Worm (Caenorhabditis elegans) whole organism, L3 larva: Measurements from ENCODE around the gene catp-8.

Experiments used
- R02D3.7 ChIP-seq: fragments of 150-350 bp; optimal IDR thresholded peaks from 2 replicates; lab custom pipeline; 2014; ENCODE audit warnings: missing biosample characterization, missing genetic modification characterization
- ZK546.5 ChIP-seq: sonication (generic microtip); optimal IDR thresholded peaks from 2 replicates; lab custom pipeline; 2017; ENCODE audit warnings: missing biosample characterization, missing genetic modification characterization
- aly-2 ChIP-seq: fragments of 150-350 bp; optimal IDR thresholded peaks from 2 replicates; lab custom pipeline; 2014; ENCODE audit warnings: missing biosample characterization, missing genetic modification characterization
- ama-1 ChIP-seq: fragments of 150-350 bp; optimal IDR thresholded peaks from 2 replicates; lab custom pipeline; 2018
- ceh-16 ChIP-seq: sonication (generic microtip); optimal IDR thresholded peaks from 2 replicates; lab custom pipeline; 2017; ENCODE audit warnings: missing biosample characterization, missing genetic modification characterization
- ceh-28 ChIP-seq: fragments of 150-350 bp; optimal IDR thresholded peaks from 2 replicates; lab custom pipeline; 2014; ENCODE audit warnings: missing biosample characterization, missing genetic modification reagents, missing genetic modification characterization
- ceh-82 ChIP-seq: fragments of 150-350 bp; optimal IDR thresholded peaks from 2 replicates; lab custom pipeline; 2014; ENCODE audit warnings: missing biosample characterization, missing genetic modification characterization
- ceh-9 ChIP-seq: sonication (generic microtip); optimal IDR thresholded peaks from 2 replicates; lab custom pipeline; 2018; ENCODE audit warnings: missing biosample characterization, missing genetic modification characterization
- daf-12 ChIP-seq: fragments of 150-350 bp; optimal IDR thresholded peaks from 2 replicates; lab custom pipeline; 2014; ENCODE audit warnings: missing biosample characterization, missing genetic modification reagents, missing genetic modification characterization
- egl-27 ChIP-seq: sonication (generic microtip); optimal IDR thresholded peaks from 4 replicates; lab custom pipeline; 2017; ENCODE audit warnings: missing biosample characterization, missing genetic modification reagents, missing genetic modification characterization
- egl-5 ChIP-seq: fragments of 150-350 bp; optimal IDR thresholded peaks from 2 replicates; lab custom pipeline; 2017; ENCODE audit warnings: missing biosample characterization, missing genetic modification reagents, missing genetic modification characterization, inconsistent platforms
- elt-2 ChIP-seq: sonication (generic microtip); optimal IDR thresholded peaks from 2 replicates; lab custom pipeline; 2016; ENCODE audit warnings: missing genetic modification reagents, mild to moderate bottlenecking, missing genetic modification characterization, missing compliant biosample characterization
- eor-1 ChIP-seq, 2 experiments: fragments of 150-350 bp; optimal IDR thresholded peaks; 2 replicates each; lab custom pipeline; 2014 to 2018; ENCODE audit warnings: missing biosample characterization in 2 of 2, missing genetic modification characterization in 2 of 2
- fkh-10 ChIP-seq: sonication (generic microtip); optimal IDR thresholded peaks from 2 replicates; lab custom pipeline; 2017; ENCODE audit warnings: missing biosample characterization, missing genetic modification reagents, missing genetic modification characterization
- fkh-2 ChIP-seq: fragments of 150-350 bp; optimal IDR thresholded peaks from 2 replicates; lab custom pipeline; 2014; ENCODE audit warnings: missing biosample characterization, missing genetic modification reagents, missing genetic modification characterization
- fos-1 ChIP-seq: fragments of 150-350 bp; optimal IDR thresholded peaks from 2 replicates; lab custom pipeline; 2014; ENCODE audit warnings: missing biosample characterization, missing genetic modification characterization
- hmg-11 ChIP-seq: sonication (generic microtip); optimal IDR thresholded peaks from 2 replicates; lab custom pipeline; 2016; ENCODE audit warnings: missing genetic modification characterization, missing compliant biosample characterization
- jun-1 ChIP-seq: fragments of 150-350 bp; optimal IDR thresholded peaks from 2 replicates; lab custom pipeline; 2014; ENCODE audit warnings: missing biosample characterization, missing genetic modification reagents, missing genetic modification characterization
- lin-15B ChIP-seq: fragments of 150-350 bp; optimal IDR thresholded peaks from 2 replicates; lab custom pipeline; 2014; ENCODE audit warnings: missing biosample characterization, missing genetic modification characterization
- lin-39 ChIP-seq: fragments of 150-350 bp; optimal IDR thresholded peaks from 2 replicates; lab custom pipeline; 2018; ENCODE audit warnings: missing biosample characterization, missing genetic modification reagents, missing genetic modification characterization
- lsy-12 ChIP-seq: sonication (generic microtip); optimal IDR thresholded peaks from 2 replicates; lab custom pipeline; 2016; ENCODE audit warnings: mild to moderate bottlenecking, missing genetic modification characterization, missing compliant biosample characterization
- mdl-1 ChIP-seq: fragments of 150-350 bp; optimal IDR thresholded peaks from 2 replicates; lab custom pipeline; 2014; ENCODE audit warnings: missing biosample characterization, missing genetic modification characterization
- mml-1 ChIP-seq: fragments of 150-350 bp; sonication (generic microtip); optimal IDR thresholded peaks from 3 replicates; lab custom pipeline; 2014; ENCODE audit warnings: missing biosample characterization, missing genetic modification characterization
- nfya-1 ChIP-seq: sonication (generic microtip); optimal IDR thresholded peaks from 2 replicates; lab custom pipeline; 2017; ENCODE audit warnings: missing genetic modification characterization, mild to moderate bottlenecking, missing compliant biosample characterization, antibody characterized with exemption, moderate library complexity; ENCODE audit not compliant: insufficient read depth
- nhr-11 ChIP-seq: fragments of 150-350 bp; optimal IDR thresholded peaks from 2 replicates; lab custom pipeline; 2014; ENCODE audit warnings: missing biosample characterization, missing genetic modification characterization
- nhr-12 ChIP-seq: fragments of 150-350 bp; optimal IDR thresholded peaks from 2 replicates; lab custom pipeline; 2014; ENCODE audit warnings: missing biosample characterization, missing genetic modification characterization
- nhr-23 ChIP-seq: fragments of 150-350 bp; optimal IDR thresholded peaks from 2 replicates; lab custom pipeline; 2014; ENCODE audit warnings: missing biosample characterization, missing genetic modification reagents, missing genetic modification characterization
- nhr-237 ChIP-seq: fragments of 150-350 bp; optimal IDR thresholded peaks from 2 replicates; lab custom pipeline; 2014; ENCODE audit warnings: missing biosample characterization, missing genetic modification characterization
- nhr-25 ChIP-seq: sonication (generic microtip); optimal IDR thresholded peaks from 2 replicates; lab custom pipeline; 2017; ENCODE audit warnings: missing biosample characterization, missing genetic modification characterization
- nhr-28 ChIP-seq: fragments of 150-350 bp; optimal IDR thresholded peaks from 2 replicates; lab custom pipeline; 2014; ENCODE audit warnings: missing biosample characterization, missing genetic modification characterization
- nhr-43 ChIP-seq: sonication (generic microtip); optimal IDR thresholded peaks from 2 replicates; lab custom pipeline; 2016; ENCODE audit warnings: mild to moderate bottlenecking, missing genetic modification characterization, missing compliant biosample characterization; ENCODE audit not compliant: poor library complexity, severe bottlenecking
- nhr-67 ChIP-seq: fragments of 150-350 bp; optimal IDR thresholded peaks from 2 replicates; lab custom pipeline; 2014; ENCODE audit warnings: missing biosample characterization, missing genetic modification characterization
- nhr-76 ChIP-seq: fragments of 150-350 bp; sonication (generic microtip); optimal IDR thresholded peaks from 5 replicates; lab custom pipeline; 2014; ENCODE audit warnings: missing biosample characterization, missing genetic modification characterization
- nhr-77 ChIP-seq: fragments of 150-350 bp; optimal IDR thresholded peaks from 2 replicates; lab custom pipeline; 2014; ENCODE audit warnings: missing biosample characterization, missing genetic modification characterization
- pha-4 ChIP-seq: fragments of 150-350 bp; optimal IDR thresholded peaks from 2 replicates; lab custom pipeline; 2014; ENCODE audit warnings: missing biosample characterization, missing genetic modification reagents, missing genetic modification characterization
- pqm-1 ChIP-seq: fragments of 150-350 bp; optimal IDR thresholded peaks from 2 replicates; lab custom pipeline; 2017; ENCODE audit warnings: missing biosample characterization, missing genetic modification characterization, inconsistent platforms
- sea-2 ChIP-seq: fragments of 150-350 bp; sonication (generic microtip); optimal IDR thresholded peaks from 4 replicates; lab custom pipeline; 2014; ENCODE audit warnings: missing biosample characterization, missing genetic modification reagents, missing genetic modification characterization
- skn-1 ChIP-seq: fragments of 150-350 bp; optimal IDR thresholded peaks from 2 replicates; lab custom pipeline; 2014; ENCODE audit warnings: missing biosample characterization, missing genetic modification characterization
- snpc-4 ChIP-seq: fragments of 150-350 bp; optimal IDR thresholded peaks from 2 replicates; lab custom pipeline; 2014; ENCODE audit warnings: missing biosample characterization, missing genetic modification characterization
- tbx-2 ChIP-seq: sonication (generic microtip); optimal IDR thresholded peaks from 2 replicates; lab custom pipeline; 2016; ENCODE audit warnings: mild to moderate bottlenecking, missing genetic modification characterization, missing compliant biosample characterization
- unc-39 ChIP-seq: sonication (generic microtip); optimal IDR thresholded peaks from 4 replicates; lab custom pipeline; 2017; ENCODE audit warnings: missing biosample characterization, missing genetic modification characterization
- unc-62 ChIP-seq: fragments of 150-350 bp; sonication (generic microtip); optimal IDR thresholded peaks from 4 replicates; lab custom pipeline; 2014; ENCODE audit warnings: missing biosample characterization, missing genetic modification reagents, missing genetic modification characterization
- zag-1 ChIP-seq: fragments of 150-350 bp; optimal IDR thresholded peaks from 2 replicates; lab custom pipeline; 2014; ENCODE audit warnings: missing biosample characterization, missing genetic modification characterization
- ztf-11 ChIP-seq: fragments of 150-350 bp; optimal IDR thresholded peaks from 2 replicates; lab custom pipeline; 2014; ENCODE audit warnings: missing biosample characterization, missing genetic modification characterization
- ztf-4 ChIP-seq: fragments of 150-350 bp; optimal IDR thresholded peaks from 2 replicates; lab custom pipeline; 2014; ENCODE audit warnings: missing biosample characterization, missing genetic modification characterization

The catp-8 gene

DNA sequence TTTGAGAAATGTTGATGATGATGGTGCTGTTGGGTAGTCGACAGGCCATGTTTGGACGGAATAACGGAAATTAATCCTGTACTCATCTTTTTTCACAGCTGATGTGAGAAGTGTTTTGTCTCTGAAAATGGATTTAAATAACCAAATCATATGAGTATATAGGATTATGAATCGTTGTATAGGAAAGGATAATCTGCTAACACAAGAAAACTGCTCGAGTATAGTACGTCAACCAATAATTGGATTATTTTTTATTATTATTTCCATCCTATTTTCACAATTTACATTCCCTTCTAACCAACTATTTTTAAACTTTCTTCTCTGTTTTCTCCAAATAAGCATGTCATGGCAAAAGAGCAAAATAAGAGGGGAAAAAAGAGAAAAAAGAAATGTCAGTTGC lies 43.3 kb downstream of the catp-8 start:
- no peak for TF ChIP-seq nhr-12 (tag; lab: Kevin White, UChicago)
- no peak for TF ChIP-seq lsy-12 (tag; lab: Kevin White, UChicago)
- no peak for TF ChIP-seq nhr-23 (tag; lab: Kevin White, UChicago)
- no peak for TF ChIP-seq nhr-28 (tag; lab: Kevin White, UChicago)
- no peak for TF ChIP-seq pha-4
- no peak for TF ChIP-seq egl-5 (tag; lab: Kevin White, UChicago)
- no peak for TF ChIP-seq jun-1 (tag; lab: Kevin White, UChicago)
- TF ChIP-seq hmg-11 (tag; lab: Kevin White, UChicago): no peak
- TF ChIP-seq fkh-2 (tag; lab: Kevin White, UChicago): no peak
- TF ChIP-seq nfya-1 (tag; lab: Kevin White, UChicago): no peak
- no peak for TF ChIP-seq zag-1 (tag; lab: Kevin White, UChicago)
- no peak for TF ChIP-seq mdl-1 (tag; lab: Kevin White, UChicago)
- TF ChIP-seq aly-2: no peak
- no peak for TF ChIP-seq ceh-28 (tag; lab: Kevin White, UChicago)
- TF ChIP-seq tbx-2 (tag; lab: Kevin White, UChicago): no peak
- TF ChIP-seq nhr-43: no peak
- TF ChIP-seq ama-1 (lab: Kevin White, UChicago): no peak
- TF ChIP-seq fkh-10 (GFP tag; lab: Kevin White, UChicago): no peak
- TF ChIP-seq ceh-16: no peak

DNA sequence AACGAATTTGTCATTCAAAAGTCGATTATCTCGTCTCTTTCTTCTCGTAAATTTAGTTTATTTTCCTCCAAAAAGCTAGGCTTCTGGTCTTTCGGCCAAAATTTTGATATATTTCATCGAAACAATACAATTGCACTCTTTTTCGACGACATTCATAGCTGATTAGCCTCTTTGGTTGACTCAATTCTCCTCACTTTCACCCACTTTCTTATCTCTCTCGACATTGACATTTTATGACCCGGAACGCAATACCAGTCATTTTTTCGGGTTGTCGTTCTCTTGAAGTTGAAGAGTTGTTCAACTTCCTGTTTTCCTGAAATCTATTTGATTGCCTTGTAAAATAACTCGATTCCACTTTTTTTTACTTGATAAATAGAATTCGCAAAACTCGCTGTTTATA lies 44.5 kb downstream of the catp-8 start:
- TF ChIP-seq skn-1: no peak
- TF ChIP-seq nhr-237 (tag; lab: Kevin White, UChicago): no peak
- no peak for TF ChIP-seq jun-1 (tag; lab: Kevin White, UChicago)
- TF ChIP-seq ceh-28 (tag; lab: Kevin White, UChicago): no peak
- TF ChIP-seq nhr-11 (tag; lab: Kevin White, UChicago): no peak
- TF ChIP-seq nhr-43: no peak
- no peak for TF ChIP-seq pha-4
- no peak for TF ChIP-seq lin-39 (tag; lab: Kevin White, UChicago)
- peak; percentile 64 for TF ChIP-seq elt-2
- TF ChIP-seq lsy-12 (tag; lab: Kevin White, UChicago): no peak
- TF ChIP-seq snpc-4 (tag; lab: Kevin White, UChicago): no peak
- TF ChIP-seq egl-5 (tag; lab: Kevin White, UChicago): peak; percentile 19
- TF ChIP-seq R02D3.7 (tag; lab: Kevin White, UChicago): no peak
- TF ChIP-seq, all 47 proteins: peak for 2

DNA sequence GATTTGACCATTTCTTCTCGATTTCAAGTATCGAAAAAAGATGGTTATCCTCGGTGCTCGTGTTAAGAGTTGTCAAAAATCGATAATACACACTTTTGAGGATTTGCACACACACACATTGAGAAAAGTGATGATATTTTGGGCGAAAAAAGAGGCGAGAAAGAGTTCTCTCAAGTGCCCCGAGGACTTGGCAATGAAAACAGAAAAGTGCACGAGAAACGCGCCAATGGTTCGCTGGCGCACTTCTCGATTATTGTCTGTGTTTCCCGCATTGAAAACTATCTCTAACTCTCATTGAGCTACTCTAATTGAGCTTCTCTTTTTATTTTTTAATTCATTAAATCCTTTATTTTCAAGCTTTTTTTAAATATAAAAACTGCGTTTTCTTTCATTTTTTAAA lies 45.3 kb downstream of the catp-8 start:
- TF ChIP-seq eor-1 (tag; optimal IDR thresholded peaks at IDR 0.05; lab: Kevin White, UChicago) (no peak), mdl-1 (tag; lab: Kevin White, UChicago) (no peak), ZK546.5 (no peak), nhr-237 (tag; lab: Kevin White, UChicago) (no peak), nhr-25 (tag; lab: Kevin White, UChicago) (peak; percentile 23), nhr-43 (no peak), tbx-2 (tag; lab: Kevin White, UChicago) (peak; percentile 41), lin-15B (tag; lab: Kevin White, UChicago) (peak; percentile 69), sea-2 (no peak), fkh-10 (GFP tag; lab: Kevin White, UChicago) (peak; percentile 13), fkh-2 (tag; lab: Kevin White, UChicago) (no peak), aly-2 (no peak), mml-1 (tag; lab: Kevin White, UChicago) (no peak), ztf-11 (tag; lab: Kevin White, UChicago) (no peak), R02D3.7 (tag; lab: Kevin White, UChicago) (peak; percentile 47), egl-5 (tag; lab: Kevin White, UChicago) (no peak), pha-4 (peak; percentile 89), unc-39 (tag; lab: Kevin White, UChicago) (no peak), ceh-28 (tag; lab: Kevin White, UChicago) (peak; percentile 64), egl-27 (tag; lab: Kevin White, UChicago) (peak; percentile 27), hmg-11 (tag; lab: Kevin White, UChicago) (peak; percentile 76), skn-1 (no peak), lsy-12 (tag; lab: Kevin White, UChicago) (no peak), pqm-1 (no peak), nhr-12 (tag; lab: Kevin White, UChicago) (no peak), ama-1 (lab: Kevin White, UChicago) (no peak), unc-62 (GFP tag; lab: Kevin White, UChicago) (no peak), ceh-82 (tag; lab: Kevin White, UChicago) (no peak), jun-1 (tag; lab: Kevin White, UChicago) (peak; percentile 25), fos-1 (no peak), nhr-11 (tag; lab: Kevin White, UChicago) (no peak), daf-12 (tag; lab: Kevin White, UChicago) (no peak), nhr-28 (tag; lab: Kevin White, UChicago) (no peak), snpc-4 (tag; lab: Kevin White, UChicago) (peak; percentile 58), nhr-77 (tag; lab: Kevin White, UChicago) (no peak), zag-1 (tag; lab: Kevin White, UChicago) (no peak), nfya-1 (tag; lab: Kevin White, UChicago) (peak; percentile 76), lin-39 (tag; lab: Kevin White, UChicago) (peak; percentile 54), elt-2 (peak; percentile 24), nhr-23 (tag; lab: Kevin White, UChicago) (peak; percentile 30), ztf-4 (no peak), nhr-76 (tag; lab: Kevin White, UChicago) (no peak), ceh-16 (no peak), ceh-9 (no peak), nhr-67 (tag; lab: Kevin White, UChicago) (no peak)
